Worm (Caenorhabditis elegans) whole organism, young adult: ENCODE results near the gene ZC513.14.

ENCODE experiments used
- B0019.2 ChIP-seq: fragments of 200-800 bp; sonication (Bioruptor generic); conservative IDR thresholded peaks from 2 replicates; pipeline ENCODE4 v1.3.6; 2022; ENCODE audit warnings: missing genetic modification reagents, missing genetic modification characterization, missing compliant biosample characterization
- B0035.1 ChIP-seq: sonication (generic microtip); optimal IDR thresholded peaks from 2 replicates; lab custom pipeline; 2016; ENCODE audit warnings: missing genetic modification characterization, mild to moderate bottlenecking, missing compliant biosample characterization, missing genotype, missing genetic modification reagents
- B0261.1 ChIP-seq: sonication (generic microtip); optimal IDR thresholded peaks from 2 replicates; lab custom pipeline; 2016; ENCODE audit warnings: mild to moderate bottlenecking, missing genetic modification characterization, moderate library complexity, missing compliant biosample characterization
- D2030.7 ChIP-seq: fragments of 200-800 bp; sonication (Bioruptor generic); IDR thresholded peaks from 2 replicates; pipeline ENCODE4 v1.3.6; 2022; ENCODE audit warnings: missing genetic modification reagents, missing genetic modification characterization, missing compliant biosample characterization
- F22D6.2 ChIP-seq: sonication (generic microtip); optimal IDR thresholded peaks from 2 replicates; lab custom pipeline; 2016; ENCODE audit warnings: mild to moderate bottlenecking, missing genetic modification characterization, missing compliant biosample characterization
- F52B5.7 ChIP-seq: sonication (generic microtip); optimal IDR thresholded peaks from 2 replicates; lab custom pipeline; 2016; ENCODE audit warnings: mild to moderate bottlenecking, missing genetic modification characterization, missing compliant biosample characterization
- F57C9.4 ChIP-seq: sonication (generic microtip); optimal IDR thresholded peaks from 2 replicates; lab custom pipeline; 2017; ENCODE audit warnings: mild to moderate bottlenecking, missing genetic modification characterization, missing compliant biosample characterization
- K11D2.4 ChIP-seq: fragments of 200-800 bp; sonication (Bioruptor generic); IDR thresholded peaks from 2 replicates; pipeline ENCODE4 v1.3.6; 2022; ENCODE audit warnings: missing genetic modification reagents, missing genetic modification characterization, missing compliant biosample characterization
- Y53F4B.3 ChIP-seq: fragments of 200-800 bp; sonication (Bioruptor generic); IDR thresholded peaks from 2 replicates; pipeline ENCODE4 v1.3.6; 2022; ENCODE audit warnings: missing genetic modification reagents, missing genetic modification characterization, missing compliant biosample characterization
- Y53G8AR.9 ChIP-seq: fragments of 200-800 bp; sonication (Bioruptor generic); conservative IDR thresholded peaks from 2 replicates; pipeline ENCODE4 v1.3.6; 2022; ENCODE audit warnings: missing genetic modification reagents, missing genetic modification characterization, missing compliant biosample characterization
- ZK185.1 ChIP-seq: sonication (generic microtip); optimal IDR thresholded peaks from 2 replicates; lab custom pipeline; 2016; ENCODE audit warnings: mild to moderate bottlenecking, missing genetic modification characterization, missing compliant biosample characterization; ENCODE audit not compliant: poor library complexity, severe bottlenecking
- ama-1 ChIP-seq, 3 experiments: fragments of 150-350 bp in 1 of 3; sonication (generic microtip) in 2 of 3; optimal IDR thresholded peaks; 2 replicates each; lab custom pipeline; 2014 to 2018; ENCODE audit warnings: missing biosample characterization in 2 of 3, missing genetic modification characterization in 2 of 3, missing genetic modification reagents in 2 of 3
- atf-7 ChIP-seq: sonication (generic microtip); optimal IDR thresholded peaks from 2 replicates; lab custom pipeline; 2017; ENCODE audit warnings: mild to moderate bottlenecking, missing genetic modification characterization, missing compliant biosample characterization
- athp-1 ChIP-seq: sonication (generic microtip); optimal IDR thresholded peaks from 2 replicates; lab custom pipeline; 2017; ENCODE audit warnings: mild to moderate bottlenecking, missing genetic modification characterization, missing compliant biosample characterization
- attf-3 ChIP-seq: fragments of 200-800 bp; sonication (Bioruptor generic); conservative IDR thresholded peaks from 2 replicates; pipeline ENCODE4 v1.3.6; 2022; ENCODE audit warnings: missing genetic modification reagents, missing genetic modification characterization, missing compliant biosample characterization
- bed-1 ChIP-seq: fragments of 200-800 bp; sonication (Bioruptor generic); IDR thresholded peaks from 2 replicates; pipeline ENCODE4 v1.3.6; 2022; ENCODE audit warnings: missing genetic modification reagents, missing genetic modification characterization, missing compliant biosample characterization
- ccch-3 ChIP-seq: fragments of 200-800 bp; sonication (Bioruptor generic); optimal IDR thresholded peaks from 2 replicates; lab custom pipeline; 2018; ENCODE audit warnings: mild to moderate bottlenecking, missing genetic modification characterization, missing compliant biosample characterization
- cebp-1 ChIP-seq, 2 experiments: fragments of 200-800 bp in 1 of 2; sonication (Bioruptor generic) in 1 of 2; sonication (generic microtip) in 1 of 2; IDR thresholded peaks in 1 of 2; optimal IDR thresholded peaks in 1 of 2; 2 replicates each; pipeline versions ENCODE4 v1.3.6 to Lab custom; 2017 to 2022; ENCODE audit warnings: missing compliant biosample characterization in 2 of 2, missing genetic modification characterization in 2 of 2, mild to moderate bottlenecking in 1 of 2, missing genetic modification reagents in 1 of 2, moderate library complexity in 1 of 2
- cebp-2 ChIP-seq: fragments of 200-800 bp; sonication (Bioruptor generic); IDR thresholded peaks from 2 replicates; pipeline ENCODE4 v1.3.6; 2022; ENCODE audit warnings: missing genetic modification characterization, missing compliant biosample characterization
- ceh-58 ChIP-seq: fragments of 200-800 bp; sonication (Bioruptor generic); IDR thresholded peaks from 2 replicates; pipeline ENCODE4 v1.3.6; 2022; ENCODE audit warnings: missing genetic modification characterization, missing compliant biosample characterization
- ceh-79 ChIP-seq: sonication (generic microtip); optimal IDR thresholded peaks from 2 replicates; lab custom pipeline; 2017; ENCODE audit warnings: mild to moderate bottlenecking, missing genetic modification characterization, missing compliant biosample characterization
- egl-44 ChIP-seq: fragments of 200-800 bp; sonication (Bioruptor generic); IDR thresholded peaks from 2 replicates; pipeline ENCODE4 v1.3.6; 2022; ENCODE audit warnings: missing genetic modification reagents, missing genetic modification characterization, missing compliant biosample characterization
- ets-4 ChIP-seq: fragments of 200-800 bp; sonication (Bioruptor generic); optimal IDR thresholded peaks from 2 replicates; lab custom pipeline; 2018; ENCODE audit warnings: mild to moderate bottlenecking, missing genetic modification characterization, missing compliant biosample characterization
- hlh-26 ChIP-seq: fragments of 200-800 bp; sonication (Bioruptor generic); conservative IDR thresholded peaks from 2 replicates; pipeline ENCODE4 v1.3.6; 2022; ENCODE audit warnings: missing genetic modification reagents, missing genetic modification characterization, missing compliant biosample characterization
- hmg-1.2 ChIP-seq: fragments of 200-800 bp; sonication (Bioruptor generic); IDR thresholded peaks from 2 replicates; pipeline ENCODE4 v1.3.6; 2022; ENCODE audit warnings: missing genetic modification reagents, missing genetic modification characterization, missing compliant biosample characterization
- hrde-1 ChIP-seq: sonication (generic microtip); optimal IDR thresholded peaks from 2 replicates; lab custom pipeline; 2016; ENCODE audit warnings: missing genetic modification characterization, mild to moderate bottlenecking, missing compliant biosample characterization, moderate library complexity, missing genotype, missing genetic modification reagents, borderline replicate concordance
- hsf-1 ChIP-seq: fragments of 200-800 bp; sonication (Bioruptor generic); IDR thresholded peaks from 2 replicates; pipeline ENCODE4 v1.3.6; 2022; ENCODE audit warnings: missing genetic modification reagents, missing genetic modification characterization, missing compliant biosample characterization
- lag-1 ChIP-seq: fragments of 200-800 bp; sonication (Bioruptor generic); IDR thresholded peaks from 2 replicates; pipeline ENCODE4 v1.3.6; 2022; ENCODE audit warnings: missing genetic modification reagents, missing genetic modification characterization, missing compliant biosample characterization
- lin-35 ChIP-seq, 3 experiments: fragments of 150-350 bp in 2 of 3; sonication (generic microtip) in 1 of 3; optimal IDR thresholded peaks; 2 replicates each; lab custom pipeline; 2014 to 2018; ENCODE audit warnings: missing biosample characterization in 3 of 3, missing genetic modification characterization in 3 of 3, missing genetic modification reagents in 3 of 3
- lin-40 ChIP-seq: sonication (generic microtip); optimal IDR thresholded peaks from 2 replicates; lab custom pipeline; 2016; ENCODE audit warnings: missing genetic modification characterization, mild to moderate bottlenecking, missing compliant biosample characterization, missing genotype, missing genetic modification reagents
- lir-1 ChIP-seq: fragments of 200-800 bp; sonication (Bioruptor generic); conservative IDR thresholded peaks from 2 replicates; pipeline ENCODE4 v1.3.6; 2022; ENCODE audit warnings: missing genetic modification reagents, missing genetic modification characterization, missing compliant biosample characterization
- madf-10 ChIP-seq: sonication (generic microtip); optimal IDR thresholded peaks from 2 replicates; lab custom pipeline; 2016; ENCODE audit warnings: mild to moderate bottlenecking, missing genetic modification characterization, missing compliant biosample characterization
- madf-3 ChIP-seq: fragments of 200-800 bp; sonication (Bioruptor generic); IDR thresholded peaks from 2 replicates; pipeline ENCODE4 v1.3.6; 2022; ENCODE audit warnings: missing genetic modification reagents, missing genetic modification characterization, missing compliant biosample characterization
- madf-6 ChIP-seq: fragments of 200-800 bp; sonication (Bioruptor generic); IDR thresholded peaks from 2 replicates; pipeline ENCODE4 v1.3.6; 2022; ENCODE audit warnings: missing genetic modification reagents, missing genetic modification characterization, missing compliant biosample characterization
- madf-8 ChIP-seq: fragments of 200-800 bp; sonication (Bioruptor generic); conservative IDR thresholded peaks from 2 replicates; pipeline ENCODE4 v1.3.6; 2022; ENCODE audit warnings: missing genetic modification reagents, missing genetic modification characterization, missing compliant biosample characterization
- mes-4 ChIP-seq: sonication (generic microtip); optimal IDR thresholded peaks from 2 replicates; lab custom pipeline; 2016; ENCODE audit warnings: missing genotype, missing genetic modification characterization, missing compliant biosample characterization
- nfya-1 ChIP-seq: sonication (generic microtip); optimal IDR thresholded peaks from 2 replicates; lab custom pipeline; 2017; ENCODE audit warnings: antibody characterized with exemption, missing compliant biosample characterization, missing genetic modification characterization, borderline replicate concordance; ENCODE audit not compliant: insufficient read depth
- nfyb-1 ChIP-seq: fragments of 200-800 bp; sonication (Bioruptor generic); IDR thresholded peaks from 2 replicates; pipeline ENCODE4 v1.3.6; 2022; ENCODE audit warnings: missing genetic modification reagents, missing genetic modification characterization, missing compliant biosample characterization
- nhr-27 ChIP-seq: fragments of 200-800 bp; sonication (Bioruptor generic); optimal IDR thresholded peaks from 2 replicates; lab custom pipeline; 2018; ENCODE audit warnings: mild to moderate bottlenecking, missing genetic modification characterization, moderate library complexity, missing compliant biosample characterization
- rcor-1 ChIP-seq: fragments of 200-800 bp; sonication (Bioruptor generic); IDR thresholded peaks from 2 replicates; pipeline ENCODE4 v1.3.6; 2022; ENCODE audit warnings: missing genetic modification reagents, missing genetic modification characterization, missing compliant biosample characterization
- repo-1 ChIP-seq: sonication (generic microtip); optimal IDR thresholded peaks from 2 replicates; lab custom pipeline; 2017; ENCODE audit warnings: mild to moderate bottlenecking, missing genetic modification characterization, missing compliant biosample characterization
- snpc-4 ChIP-seq, 5 experiments: fragments of 150-350 bp in 1 of 5; sonication (generic microtip) in 4 of 5; optimal IDR thresholded peaks; 2 replicates each; lab custom pipeline; 2014 to 2018; ENCODE audit warnings: missing genetic modification characterization in 5 of 5, missing biosample characterization in 3 of 5, antibody characterized with exemption in 2 of 5, mild to moderate bottlenecking in 2 of 5, missing compliant biosample characterization in 2 of 5, missing genotype in 2 of 5, moderate library complexity in 2 of 5, missing genetic modification reagents in 1 of 5
- tbp1 ChIP-seq: fragments of 200-800 bp; sonication (Bioruptor generic); optimal IDR thresholded peaks from 2 replicates; lab custom pipeline; 2018; ENCODE audit warnings: mild to moderate bottlenecking, missing genetic modification characterization, missing compliant biosample characterization
- tbx-9 ChIP-seq: sonication (generic microtip); optimal IDR thresholded peaks from 2 replicates; lab custom pipeline; 2016; ENCODE audit warnings: borderline replicate concordance, missing genetic modification characterization, inconsistent platforms, missing compliant biosample characterization
- unc-130 ChIP-seq: sonication (generic microtip); optimal IDR thresholded peaks from 2 replicates; lab custom pipeline; 2016; ENCODE audit warnings: missing genetic modification reagents, missing genetic modification characterization, missing compliant biosample characterization
- unc-62 ChIP-seq: fragments of 150-350 bp; optimal IDR thresholded peaks from 2 replicates; lab custom pipeline; 2014; ENCODE audit warnings: missing biosample characterization, missing genetic modification reagents, missing genetic modification characterization
- ztf-3 ChIP-seq: fragments of 200-800 bp; sonication (Bioruptor generic); optimal IDR thresholded peaks from 2 replicates; lab custom pipeline; 2018; ENCODE audit warnings: mild to moderate bottlenecking, missing genetic modification characterization, missing compliant biosample characterization

The ZC513.14 gene

ce11 chrV:8010846-8011245, 25.0 kb downstream of the ZC513.14 start, which contains the start of gene lmtr-2:
Gene lmtr-2, minus strand, starts transcription at chrV:8011106.
- no peak for TF ChIP-seq Y53F4B.3 (GFP tag; lab: Robert Waterston, UW)
- peak; percentile 13 for TF ChIP-seq repo-1
- TF ChIP-seq ceh-79 (tag; lab: Kevin White, UChicago) = no peak
- TF ChIP-seq madf-3 = peak; percentile 65; the same call in 1 of the 2 replicates
- no peak for TF ChIP-seq attf-3 (GFP tag; lab: Robert Waterston, UW)
- 0 out of 2 replicates have a peak, but pooled peaks have one; percentile 21 for TF ChIP-seq cebp-2
- no peak for TF ChIP-seq tbp1
- TF ChIP-seq hlh-26 (GFP tag; lab: Robert Waterston, UW) = no peak
- no peak for TF ChIP-seq Y53G8AR.9 (GFP tag; lab: Robert Waterston, UW)
- no peak for TF ChIP-seq ets-4
- TF ChIP-seq lin-35 (GFP tag; optimal IDR thresholded peaks at IDR 0.05; lab: Kevin White, UChicago) = no peak
- no peak for TF ChIP-seq unc-62 (GFP tag; lab: Kevin White, UChicago)
- no peak for TF ChIP-seq unc-130 (GFP tag; lab: Kevin White, UChicago)
- TF ChIP-seq madf-10 (tag; lab: Kevin White, UChicago) = no peak
- TF ChIP-seq lir-1 (GFP tag; lab: Robert Waterston, UW) = no peak
- no peak for TF ChIP-seq B0261.1 (tag; lab: Kevin White, UChicago)
- no peak for TF ChIP-seq B0035.1 (tag; lab: Kevin White, UChicago)
- TF ChIP-seq lin-40 (tag; lab: Kevin White, UChicago) = no peak
- no peak for TF ChIP-seq nhr-27 (tag; lab: Kevin White, UChicago)
- no peak for TF ChIP-seq ccch-3 (GFP tag; lab: Kevin White, UChicago)
- no peak for TF ChIP-seq ama-1 (optimal IDR thresholded peaks at IDR 0.05; lab: Kevin White, UChicago)
- TF ChIP-seq ama-1 (GFP tag; optimal IDR thresholded peaks at IDR 0.05; lab: Kevin White, UChicago) = no peak
- TF ChIP-seq ceh-58 (GFP tag; lab: Robert Waterston, UW) = 0 out of 2 replicates have a peak, but pooled peaks have one; percentile 49
- TF ChIP-seq F57C9.4 (tag; lab: Kevin White, UChicago) = no peak
- no peak for TF ChIP-seq ZK185.1 (tag; lab: Kevin White, UChicago)
- no peak for TF ChIP-seq B0019.2 (GFP tag; lab: Robert Waterston, UW)
- no peak for TF ChIP-seq atf-7 (tag; lab: Kevin White, UChicago)
- TF ChIP-seq D2030.7 (GFP tag; lab: Robert Waterston, UW) = no peak
- TF ChIP-seq madf-6 (GFP tag; lab: Robert Waterston, UW) = peak; percentile 20; the same call in 1 of the 2 replicates
- TF ChIP-seq hrde-1 (tag; lab: Kevin White, UChicago) = no peak
- TF ChIP-seq hsf-1 (GFP tag; lab: Robert Waterston, UW) = 0 out of 2 replicates have a peak, but pooled peaks have one; percentile 18
- no peak for TF ChIP-seq F52B5.7
- no peak for TF ChIP-seq ztf-3 (GFP tag; lab: Kevin White, UChicago)
- no peak for TF ChIP-seq cebp-1 (GFP tag; IDR thresholded peaks at IDR 0.05; lab: Robert Waterston, UW)
- peak; percentile 26 for TF ChIP-seq cebp-1 (tag; optimal IDR thresholded peaks at IDR 0.05; lab: Kevin White, UChicago)
- TF ChIP-seq lag-1 (GFP tag; lab: Robert Waterston, UW) = no peak
- no peak for TF ChIP-seq K11D2.4 (GFP tag; lab: Robert Waterston, UW)
- no peak for TF ChIP-seq bed-1 (GFP tag; lab: Robert Waterston, UW)

DNA sequence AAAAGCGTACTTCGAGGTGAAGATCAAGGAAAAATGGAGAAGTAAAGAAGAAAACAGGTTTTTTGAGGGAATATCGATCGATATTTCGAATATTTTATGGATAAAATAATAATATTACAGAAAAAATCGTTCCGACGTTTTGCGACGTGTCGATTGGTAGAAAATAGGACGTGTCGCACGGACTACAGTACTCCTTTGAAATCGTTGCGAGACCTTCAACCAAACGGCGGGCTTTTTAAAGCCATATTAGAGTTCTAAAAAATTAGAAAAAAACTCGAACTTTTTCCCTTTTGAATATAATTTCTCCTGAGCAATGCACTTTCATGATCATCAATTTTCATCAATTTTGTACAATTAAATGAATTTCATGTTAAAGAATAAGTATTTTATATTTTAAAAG, 25.7 kb downstream of the ZC513.14 start, which contains the start of gene Y97E10AR.4:
TSS of gene Y97E10AR.4 (minus strand) at position 131 of the 400 bp plus-strand sequence.
- TF ChIP-seq atf-7 (tag; lab: Kevin White, UChicago) = no peak
- no peak for TF ChIP-seq nfya-1
- TF ChIP-seq F57C9.4 (tag; lab: Kevin White, UChicago) = no peak
- TF ChIP-seq snpc-4 (GFP tag; optimal IDR thresholded peaks at IDR 0.05; lab: Kevin White, UChicago) = no peak
- peak in 1 of 4 experiments; percentile 6 for TF ChIP-seq snpc-4 (tag; optimal IDR thresholded peaks at IDR 0.05; lab: Kevin White, UChicago)
- TF ChIP-seq rcor-1 (GFP tag; lab: Robert Waterston, UW) = no peak
- no peak for TF ChIP-seq nfyb-1 (GFP tag; lab: Robert Waterston, UW)
- TF ChIP-seq egl-44 (GFP tag; lab: Robert Waterston, UW) = no peak
- TF ChIP-seq K11D2.4 (GFP tag; lab: Robert Waterston, UW) = no peak
- 0 out of 2 replicates have a peak, but pooled peaks have one; percentile 7 for TF ChIP-seq hmg-1.2
- no peak for TF ChIP-seq mes-4
- TF ChIP-seq tbx-9 = no peak
- no peak for TF ChIP-seq F22D6.2 (tag; lab: Kevin White, UChicago)
- 0 out of 2 replicates have a peak, but pooled peaks have one; percentile 26 for TF ChIP-seq madf-8 (GFP tag; lab: Robert Waterston, UW)
- TF ChIP-seq athp-1 (tag; lab: Kevin White, UChicago) = no peak
